Fruit fly (Drosophila melanogaster): ENCODE results near the gene CG44195.
A peak's percentile ranks its signal among the peaks of the same experiment; 100 is the strongest.

The CG44195 gene

DNA sequence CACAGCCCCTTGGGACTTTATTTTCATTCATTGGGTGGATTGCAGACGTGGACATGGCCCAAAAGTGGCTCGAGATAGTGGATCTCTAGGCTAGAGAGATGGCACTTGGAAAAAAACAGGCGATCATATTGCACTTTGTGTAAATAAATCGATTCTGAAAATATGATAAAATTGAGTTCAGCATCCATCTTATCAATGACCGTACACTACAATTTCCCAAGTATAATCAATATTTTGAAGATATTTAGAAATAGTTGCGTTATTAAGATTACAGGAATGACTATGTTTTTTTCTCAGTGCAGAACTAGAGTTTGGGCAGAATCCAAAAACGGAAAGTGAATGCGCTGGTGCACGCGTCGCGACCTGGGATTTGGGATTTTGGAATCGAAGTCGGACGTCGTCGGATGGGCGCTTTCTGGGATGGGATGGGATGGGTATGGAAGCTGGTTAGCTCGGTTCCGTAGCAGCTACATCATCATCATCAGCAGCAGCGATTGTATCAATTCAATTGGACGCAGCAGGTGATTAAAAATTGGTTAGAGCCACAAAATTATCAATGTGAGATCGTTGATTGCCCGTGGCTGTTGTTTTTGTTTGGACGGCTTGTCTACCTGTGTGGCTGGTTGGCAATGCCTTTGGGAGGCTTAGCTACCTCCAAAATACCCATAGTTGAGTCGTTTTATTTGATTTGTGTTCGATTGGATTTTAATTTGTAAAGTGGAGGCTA lies 60.5 kb downstream of the CG44195 start:
- no peak for TF ChIP-seq Bgb (GFP tag; IDR thresholded peaks at IDR 0.05; ENCODE audit: partially characterized antibody)
- 0 out of 2 replicates have a peak, but pooled peaks have one; percentile 26 for TF ChIP-seq dati (GFP tag; IDR thresholded peaks at IDR 0.05)
- TF ChIP-seq prd (optimal IDR thresholded peaks at IDR 0.05) = no peak
- TF ChIP-seq prd (GFP tag; IDR thresholded peaks at IDR 0.05) = peak; percentile 47; the same call in 1 of the 3 replicates
- no peak for TF ChIP-seq crol (GFP tag; IDR thresholded peaks at IDR 0.05)
- no peak for TF ChIP-seq dm (GFP tag; optimal IDR thresholded peaks at IDR 0.05)
- peak; percentile 72 for TF ChIP-seq CG18262 (tag; optimal IDR thresholded peaks at IDR 0.05)
- peak in 1 of 2 experiments; percentile 29 for TF ChIP-seq chif (GFP tag; optimal IDR thresholded peaks at IDR 0.05)
- TF ChIP-seq dmrt99B (tag; optimal IDR thresholded peaks at IDR 0.05) = peak; percentile 71
- peak; percentile 90 for TF ChIP-seq Ets65A (GFP tag)
- TF ChIP-seq ci (GFP tag; IDR thresholded peaks at IDR 0.05) = peak; percentile 33; the same call in 1 of the 3 replicates
- peak; percentile 19 for TF ChIP-seq Oli (tag; optimal IDR thresholded peaks at IDR 0.05)
- peak; percentile 42 for TF ChIP-seq CG30403 (GFP tag; optimal IDR thresholded peaks at IDR 0.05)
- peak; percentile 46 for TF ChIP-seq row (GFP tag; IDR thresholded peaks at IDR 0.05)
- TF ChIP-seq pnt (GFP tag; optimal IDR thresholded peaks at IDR 0.05) = peak; percentile 16
- TF ChIP-seq CG2678 (tag; optimal IDR thresholded peaks at IDR 0.05) = peak; percentile 55
- peak; percentile 22 for TF ChIP-seq CG1529 (GFP tag; optimal IDR thresholded peaks at IDR 0.05)
- no peak for TF ChIP-seq CG16779 (GFP tag; IDR thresholded peaks at IDR 0.05)
- peak; percentile 11 for TF ChIP-seq Abd-B (GFP tag; optimal IDR thresholded peaks at IDR 0.05)
- no peak for TF ChIP-seq YL-1 (GFP tag; optimal IDR thresholded peaks at IDR 0.05)
- TF ChIP-seq ftz-f1 (GFP tag; optimal IDR thresholded peaks at IDR 0.05) = no peak
- TF ChIP-seq CG7839 (tag; optimal IDR thresholded peaks at IDR 0.05) = peak; percentile 65
- TF ChIP-seq CG11504 (tag; optimal IDR thresholded peaks at IDR 0.05) = peak; percentile 72
- TF ChIP-seq sisA (GFP tag; IDR thresholded peaks at IDR 0.05) = peak; percentile 48
- no peak for TF ChIP-seq CG18599 (GFP tag; optimal IDR thresholded peaks at IDR 0.05)
- TF ChIP-seq CG4820 (GFP tag; optimal IDR thresholded peaks at IDR 0.05) = peak; percentile 23
- TF ChIP-seq pb (GFP tag; optimal IDR thresholded peaks at IDR 0.05) = peak; percentile 6
- peak; percentile 34; the same call in 1 of the 2 replicates for TF ChIP-seq peb (GFP tag; IDR thresholded peaks at IDR 0.05)
- TF ChIP-seq phol (tag; optimal IDR thresholded peaks at IDR 0.05) = peak; percentile 64
- no peak for TF ChIP-seq CG7745 (tag; optimal IDR thresholded peaks at IDR 0.05)
- TF ChIP-seq abd-A (tag; optimal IDR thresholded peaks at IDR 0.05) = peak; percentile 64
- no peak for TF ChIP-seq Aef1 (GFP tag; IDR thresholded peaks at IDR 0.05)
- no peak for TF ChIP-seq CG34376 (GFP tag; optimal IDR thresholded peaks at IDR 0.05)
- 0 out of 2 replicates have a peak, but pooled peaks have one; percentile 34 for TF ChIP-seq chm (GFP tag; IDR thresholded peaks at IDR 0.05)
- TF ChIP-seq Elba2 (GFP tag; optimal IDR thresholded peaks at IDR 0.05) = no peak
- no peak for TF ChIP-seq Dfd (GFP tag; optimal IDR thresholded peaks at IDR 0.05)
- TF ChIP-seq Hr78 (GFP tag; optimal IDR thresholded peaks at IDR 0.05) = peak in 1 of 2 experiments; percentile 3
- no peak for TF ChIP-seq so (GFP tag; IDR thresholded peaks at IDR 0.05)
- no peak for TF ChIP-seq CG12744 (GFP tag; optimal IDR thresholded peaks at IDR 0.05)
- peak; percentile 43 for TF ChIP-seq vvl (GFP tag; IDR thresholded peaks at IDR 0.05)
- no peak for TF ChIP-seq Hmr (GFP tag; optimal IDR thresholded peaks at IDR 0.05)
- TF ChIP-seq Six4 (GFP tag; optimal IDR thresholded peaks at IDR 0.05) = peak; percentile 46
- TF ChIP-seq Pdp1 (GFP tag; optimal IDR thresholded peaks at IDR 0.05) = peak in 1 of 2 experiments; percentile 25
- no peak for TF ChIP-seq CG32767 (GFP tag; IDR thresholded peaks at IDR 0.05)
- peak; percentile 48; the same call in 1 of the 2 replicates for TF ChIP-seq ttk (GFP tag; IDR thresholded peaks at IDR 0.05)
- TF ChIP-seq CG2199 (GFP tag; IDR thresholded peaks at IDR 0.05) = 0 out of 3 replicates have a peak, but pooled peaks have one; percentile 35
- peak in 1 of 2 experiments; percentile 24 for TF ChIP-seq dpn (GFP tag; optimal IDR thresholded peaks at IDR 0.05)
- TF ChIP-seq Sox102F (GFP tag; optimal IDR thresholded peaks at IDR 0.05) = peak; percentile 56
- peak; percentile 55 for TF ChIP-seq fd96Cb (tag; optimal IDR thresholded peaks at IDR 0.05)
